Worm (Caenorhabditis elegans) whole organism, early embryonic: Measurements from ENCODE around the gene K06H7.1.

Experiments used
- B0310.2 ChIP-seq: sonication (generic microtip); optimal IDR thresholded peaks from 2 replicates; lab custom pipeline; 2016; ENCODE audit warnings: mild to moderate bottlenecking, missing genetic modification characterization, missing compliant biosample characterization
- F13C5.2 ChIP-seq: sonication (generic microtip); optimal IDR thresholded peaks from 2 replicates; lab custom pipeline; 2017; ENCODE audit warnings: mild to moderate bottlenecking, missing genetic modification characterization, inconsistent platforms, missing compliant biosample characterization
- aly-1 ChIP-seq: sonication (generic microtip); optimal IDR thresholded peaks from 2 replicates; lab custom pipeline; 2016; ENCODE audit warnings: missing genetic modification characterization, missing compliant biosample characterization
- ama-1 ChIP-seq: fragments of 150-350 bp; optimal IDR thresholded peaks from 2 replicates; lab custom pipeline; 2014
- ceh-13 ChIP-seq: fragments of 200-800 bp; sonication (Bioruptor generic); optimal IDR thresholded peaks from 2 replicates; lab custom pipeline; 2018; ENCODE audit warnings: mild to moderate bottlenecking, missing genetic modification characterization, missing compliant biosample characterization
- ceh-36 ChIP-seq: sonication (generic microtip); optimal IDR thresholded peaks from 2 replicates; lab custom pipeline; 2016; ENCODE audit warnings: missing genetic modification characterization, inconsistent platforms, missing compliant biosample characterization
- ets-7 ChIP-seq: sonication (generic microtip); optimal IDR thresholded peaks from 2 replicates; lab custom pipeline; 2016; ENCODE audit warnings: missing genotype, missing genetic modification characterization, missing compliant biosample characterization
- flt-1 ChIP-seq: fragments of 200-800 bp; sonication (Bioruptor generic); IDR thresholded peaks from 2 replicates; pipeline ENCODE4 v1.3.6; 2022; ENCODE audit warnings: missing genetic modification characterization, missing compliant biosample characterization
- hmbx-1 ChIP-seq: sonication (generic microtip); optimal IDR thresholded peaks from 2 replicates; lab custom pipeline; 2016; ENCODE audit warnings: mild to moderate bottlenecking, missing genetic modification characterization, missing compliant biosample characterization
- hmg-4 ChIP-seq: fragments of 200-800 bp; sonication (Bioruptor generic); optimal IDR thresholded peaks from 2 replicates; lab custom pipeline; 2018; ENCODE audit warnings: mild to moderate bottlenecking, missing genetic modification characterization, missing compliant biosample characterization
- hnd-1 ChIP-seq: sonication (generic microtip); optimal IDR thresholded peaks from 2 replicates; lab custom pipeline; 2016; ENCODE audit warnings: missing genetic modification characterization, missing compliant biosample characterization
- pes-1 ChIP-seq: fragments of 200-800 bp; sonication (Bioruptor generic); IDR thresholded peaks from 2 replicates; pipeline ENCODE4 v1.3.6; 2022; ENCODE audit warnings: missing genetic modification reagents, missing genetic modification characterization, missing compliant biosample characterization
- scrt-1 ChIP-seq: fragments of 200-800 bp; sonication (Bioruptor generic); IDR thresholded peaks from 2 replicates; pipeline ENCODE4 v1.3.6; 2022; ENCODE audit warnings: missing genetic modification characterization, missing compliant biosample characterization
- sea-1 ChIP-seq: fragments of 200-800 bp; sonication (Bioruptor generic); conservative IDR thresholded peaks from 2 replicates; pipeline ENCODE4 v1.3.6; 2022; ENCODE audit warnings: missing genetic modification characterization, missing compliant biosample characterization
- tbx-11 ChIP-seq: fragments of 200-800 bp; sonication (Bioruptor generic); IDR thresholded peaks from 2 replicates; pipeline ENCODE4 v1.3.6; 2022; ENCODE audit warnings: missing genetic modification characterization, missing compliant biosample characterization
- tbx-37 ChIP-seq: fragments of 200-800 bp; sonication (Bioruptor generic); conservative IDR thresholded peaks from 2 replicates; pipeline ENCODE4 v1.3.6; 2022; ENCODE audit warnings: missing genetic modification reagents, missing genetic modification characterization, missing compliant biosample characterization
- tra-4 ChIP-seq: sonication (generic microtip); optimal IDR thresholded peaks from 2 replicates; lab custom pipeline; 2017; ENCODE audit warnings: missing genetic modification characterization, missing compliant biosample characterization

Gene K06H7.1

ce11 chrIII:8069206-8069605 is 29.9 kb upstream of the K06H7.1 start:
- TF ChIP-seq scrt-1 (0 out of 2 replicates have a peak, but pooled peaks have one; percentile 8), sea-1 (GFP tag; lab: Robert Waterston, UW) (no peak)

- TF ChIP-seq hmbx-1 (tag; lab: Kevin White, UChicago), result no peak
- TF ChIP-seq sea-1 (GFP tag; lab: Robert Waterston, UW), result no peak
- no peak for TF ChIP-seq hmg-4 (GFP tag; lab: Kevin White, UChicago)
- TF ChIP-seq aly-1 (tag; lab: Kevin White, UChicago), result no peak
- no peak for TF ChIP-seq pes-1 (GFP tag; lab: Robert Waterston, UW)
- no peak for TF ChIP-seq ceh-13
- TF ChIP-seq tra-4 (tag; lab: Kevin White, UChicago), result no peak
- TF ChIP-seq tbx-11, result no peak
- no peak for TF ChIP-seq scrt-1
- TF ChIP-seq hnd-1 (tag; lab: Kevin White, UChicago), result no peak
- TF ChIP-seq ceh-36 (tag; lab: Kevin White, UChicago), result no peak
- TF ChIP-seq tbx-37 (GFP tag; lab: Robert Waterston, UW), result no peak
- no peak for TF ChIP-seq ets-7 (tag; lab: Kevin White, UChicago)
- no peak for TF ChIP-seq B0310.2 (tag; lab: Kevin White, UChicago)
- TF ChIP-seq flt-1 (GFP tag; lab: Robert Waterston, UW), result no peak
- no peak for TF ChIP-seq F13C5.2 (tag; lab: Kevin White, UChicago)
- no peak for TF ChIP-seq ama-1 (lab: Kevin White, UChicago)
Measured at ce11 chrIII:8077180-8077579, 21.9 kb upstream of the K06H7.1 start.

ce11 chrIII:8080165-8080738 is 18.9 kb upstream of the K06H7.1 start, which contains the start of the genes dcr-1 and apc-2:
dcr-1 (minus strand) TSS chrIII:8080281.
apc-2 (plus strand) TSS chrIII:8080629.
- no peak for TF ChIP-seq ets-7 (tag; lab: Kevin White, UChicago)

- TF ChIP-seq flt-1 (GFP tag; lab: Robert Waterston, UW), result no peak
- TF ChIP-seq ama-1 (lab: Kevin White, UChicago), result no peak
- no peak for TF ChIP-seq ets-7 (tag; lab: Kevin White, UChicago)
- TF ChIP-seq sea-1 (GFP tag; lab: Robert Waterston, UW), result no peak
- no peak for TF ChIP-seq tbx-37 (GFP tag; lab: Robert Waterston, UW)
- TF ChIP-seq hmg-4 (GFP tag; lab: Kevin White, UChicago), result no peak
- TF ChIP-seq F13C5.2 (tag; lab: Kevin White, UChicago), result no peak
- no peak for TF ChIP-seq hmbx-1 (tag; lab: Kevin White, UChicago)
- TF ChIP-seq B0310.2 (tag; lab: Kevin White, UChicago), result no peak
- TF ChIP-seq scrt-1, result no peak
- no peak for TF ChIP-seq tbx-11
- no peak for TF ChIP-seq tra-4 (tag; lab: Kevin White, UChicago)
- TF ChIP-seq pes-1 (GFP tag; lab: Robert Waterston, UW), result no peak
- TF ChIP-seq ceh-13, result no peak
- TF ChIP-seq ceh-36 (tag; lab: Kevin White, UChicago), result no peak
- TF ChIP-seq aly-1 (tag; lab: Kevin White, UChicago), result no peak
- no peak for TF ChIP-seq hnd-1 (tag; lab: Kevin White, UChicago)
Measured at ce11 chrIII:8085355-8085754, 13.8 kb upstream of the K06H7.1 start, which contains the start of the genes K06H7.7 and grp-1. K06H7.7 (minus strand) TSS chrIII:8085475. grp-1 (plus strand) TSS chrIII:8085705.

ce11 chrIII:8088235-8088634 is 10.9 kb upstream of the K06H7.1 start, which contains the start of gene vms-1:
vms-1 (plus strand) TSS chrIII:8088535.
- TF ChIP-seq F13C5.2 (tag; lab: Kevin White, UChicago), result no peak

ce11 chrIII:8091408-8091807 is 7.7 kb upstream of the K06H7.1 start, which contains the start of gene idi-1:
idi-1 (plus strand) TSS chrIII:8091708.
- no peak for TF ChIP-seq ama-1 (lab: Kevin White, UChicago)
- TF ChIP-seq hmg-4 (GFP tag; lab: Kevin White, UChicago), result no peak
- TF ChIP-seq hnd-1 (tag; lab: Kevin White, UChicago), result no peak
- no peak for TF ChIP-seq pes-1 (GFP tag; lab: Robert Waterston, UW)
- TF ChIP-seq tra-4 (tag; lab: Kevin White, UChicago), result no peak
- TF ChIP-seq ceh-13, result no peak
- no peak for TF ChIP-seq hmbx-1 (tag; lab: Kevin White, UChicago)
- TF ChIP-seq scrt-1, result no peak
- TF ChIP-seq flt-1 (GFP tag; lab: Robert Waterston, UW), result no peak

- no peak for TF ChIP-seq scrt-1
- no peak for TF ChIP-seq tra-4 (tag; lab: Kevin White, UChicago)
- TF ChIP-seq flt-1 (GFP tag; lab: Robert Waterston, UW), result no peak
- no peak for TF ChIP-seq hmbx-1 (tag; lab: Kevin White, UChicago)
- TF ChIP-seq ceh-36 (tag; lab: Kevin White, UChicago), result no peak
- TF ChIP-seq ets-7 (tag; lab: Kevin White, UChicago), result no peak
- no peak for TF ChIP-seq tbx-11
- no peak for TF ChIP-seq hmg-4 (GFP tag; lab: Kevin White, UChicago)
Measured at ce11 chrIII:8093079-8093623, 6.0 kb upstream of the K06H7.1 start, which contains the start of gene K06H7.2. K06H7.2 (plus strand) TSS chrIII:8093573.

- TF ChIP-seq B0310.2 (tag; lab: Kevin White, UChicago) (no peak), ets-7 (tag; lab: Kevin White, UChicago) (no peak), hmbx-1 (tag; lab: Kevin White, UChicago) (no peak), tbx-11 (no peak), pes-1 (GFP tag; lab: Robert Waterston, UW) (no peak), flt-1 (GFP tag; lab: Robert Waterston, UW) (no peak), ceh-13 (no peak), sea-1 (GFP tag; lab: Robert Waterston, UW) (no peak)
Measured at ce11 chrIII:8098116-8098515, 1.0 kb upstream of the K06H7.1 start, which contains the start of gene K06H7.8. K06H7.8 (minus strand) TSS chrIII:8098216.
